Worm (Caenorhabditis elegans) whole organism, midembryonic: ENCODE measurements around the gene acd-4.

ENCODE experiments used
- T22C8.4 ChIP-seq: fragments of 200-800 bp; sonication (Bioruptor generic); IDR thresholded peaks from 2 replicates; pipeline ENCODE4 v1.3.6; 2022; ENCODE audit warnings: missing genetic modification characterization, missing compliant biosample characterization
- cog-1 ChIP-seq: sonication (generic microtip); optimal IDR thresholded peaks from 2 replicates; lab custom pipeline; 2016; ENCODE audit warnings: missing genetic modification characterization, missing compliant biosample characterization
- flt-1 ChIP-seq: fragments of 200-800 bp; sonication (Bioruptor generic); IDR thresholded peaks from 2 replicates; pipeline ENCODE4 v1.3.6; 2022; ENCODE audit warnings: missing genetic modification characterization, missing compliant biosample characterization
- tab-1 ChIP-seq: fragments of 200-800 bp; sonication (Bioruptor generic); IDR thresholded peaks from 2 replicates; pipeline ENCODE4 v1.3.6; 2022; ENCODE audit warnings: missing genetic modification characterization, missing compliant biosample characterization
- ztf-23 ChIP-seq: fragments of 200-800 bp; sonication (Bioruptor generic); IDR thresholded peaks from 2 replicates; pipeline ENCODE4 v1.3.6; 2022; ENCODE audit warnings: missing genetic modification reagents, missing genetic modification characterization, missing compliant biosample characterization
- ztf-29 ChIP-seq: fragments of 200-800 bp; sonication (Bioruptor generic); IDR thresholded peaks from 2 replicates; pipeline ENCODE4 v1.3.6; 2022; ENCODE audit warnings: missing genetic modification reagents, missing genetic modification characterization, missing compliant biosample characterization

ce11 chrV:8654460-8655419 is 16.7 kb downstream of the acd-4 start:
- TF ChIP-seq T22C8.4 (GFP tag; lab: Robert Waterston, UW) (no peak), ztf-23 (GFP tag; lab: Robert Waterston, UW) (no peak), cog-1 (tag; lab: Kevin White, UChicago) (no peak), ztf-29 (GFP tag; lab: Robert Waterston, UW) (no peak), flt-1 (no peak), tab-1 (no peak)
